Worm (Caenorhabditis elegans): ENCODE results near the gene T04A8.8.

T04A8.8 gene

ce11 chrIII:4721750-4722149 lies 28.0 kb downstream of the T04A8.8 start, which contains the start of gene acy-1 (continued):
- peak; percentile 54 for TF ChIP-seq K11D2.4 (GFP tag; IDR thresholded peaks at IDR 0.05)
- peak; percentile 45; the same call in 1 of the 2 replicates for TF ChIP-seq dox-1 (GFP tag; IDR thresholded peaks at IDR 0.05)

ce11 chrIII:4723922-4724321 lies 30.1 kb downstream of the T04A8.8 start:
- TF ChIP-seq lin-54 (GFP tag; optimal IDR thresholded peaks at IDR 0.05) = no peak
- TF ChIP-seq zfh-2 (GFP tag; conservative IDR thresholded peaks at IDR 0.05) = peak; percentile 54

- TF ChIP-seq somi-1 (GFP tag; optimal IDR thresholded peaks at IDR 0.05) = peak; percentile 17
- peak; percentile 21 for TF ChIP-seq K12H6.12 (tag; optimal IDR thresholded peaks at IDR 0.05)
- TF ChIP-seq ama-1 (optimal IDR thresholded peaks at IDR 0.05) = no peak
- TF ChIP-seq ama-1 (GFP tag; optimal IDR thresholded peaks at IDR 0.05) = no peak
- no peak for TF ChIP-seq lsy-27 (tag; optimal IDR thresholded peaks at IDR 0.05; ENCODE audit: borderline replicate concordance, insufficient read depth)
These were observed 37.6 kb downstream of the T04A8.8 start, which contains the start of gene F17C8.3 for ce11 chrIII:4731295-4731988. Gene F17C8.3, plus strand, starts transcription at chrIII:4731938.

ce11 chrIII:4734056-4734455 lies 40.3 kb downstream of the T04A8.8 start, which contains the start of gene F17C8.9:
Gene F17C8.9, plus strand, starts transcription at chrIII:4734356.
- TF ChIP-seq Y53G8AR.9 (GFP tag; conservative IDR thresholded peaks at IDR 0.05) = no peak
- no peak for TF ChIP-seq mes-4 (tag; optimal IDR thresholded peaks at IDR 0.05)
- TF ChIP-seq lin-35 (GFP tag; optimal IDR thresholded peaks at IDR 0.05) = no peak
- no peak for TF ChIP-seq lin-26 (GFP tag; IDR thresholded peaks at IDR 0.05)

ce11 chrIII:4735443-4735842 lies 41.6 kb downstream of the T04A8.8 start, which contains the start of gene F17C8.7:
Gene F17C8.7, plus strand, starts transcription at chrIII:4735743.
- TF ChIP-seq ztf-26 (tag; optimal IDR thresholded peaks at IDR 0.05) (no peak), fkh-3 (tag; optimal IDR thresholded peaks at IDR 0.05) (no peak), madf-8 (GFP tag; conservative IDR thresholded peaks at IDR 0.05) (no peak), nfyb-1 (GFP tag; IDR thresholded peaks at IDR 0.05) (no peak), F49E8.2 (tag; optimal IDR thresholded peaks at IDR 0.05; ENCODE audit: insufficient read depth) (no peak), die-1 (tag; optimal IDR thresholded peaks at IDR 0.05) (no peak), F57A8.1 (GFP tag; optimal IDR thresholded peaks at IDR 0.05) (no peak), egl-44 (GFP tag; IDR thresholded peaks at IDR 0.05) (no peak), let-526 (GFP tag; IDR thresholded peaks at IDR 0.05) (no peak), ceh-79 (tag; optimal IDR thresholded peaks at IDR 0.05) (no peak), zfh-2 (GFP tag; conservative IDR thresholded peaks at IDR 0.05) (no peak), bed-1 (GFP tag; IDR thresholded peaks at IDR 0.05) (no peak), pbrm-1 (GFP tag; IDR thresholded peaks at IDR 0.05) (no peak)

- no peak for TF ChIP-seq nfya-1 (tag; optimal IDR thresholded peaks at IDR 0.05; ENCODE audit: borderline replicate concordance, insufficient read depth)
- TF ChIP-seq dpl-1 (GFP tag; optimal IDR thresholded peaks at IDR 0.05) = no peak
- TF ChIP-seq rcor-1 (GFP tag; IDR thresholded peaks at IDR 0.05) = no peak
- TF ChIP-seq snpc-1.3 (tag; optimal IDR thresholded peaks at IDR 0.05; ENCODE audit: insufficient read depth) = no peak
- no peak for TF ChIP-seq unc-130 (GFP tag; optimal IDR thresholded peaks at IDR 0.05)
- no peak for TF ChIP-seq T07F8.4 (tag; optimal IDR thresholded peaks at IDR 0.05)
- no peak for TF ChIP-seq lsl-1 (GFP tag; optimal IDR thresholded peaks at IDR 0.05)
- TF ChIP-seq lir-1 (GFP tag; conservative IDR thresholded peaks at IDR 0.05) = no peak
- no peak for TF ChIP-seq bed-1 (GFP tag; IDR thresholded peaks at IDR 0.05)
- no peak for TF ChIP-seq ztf-6 (GFP tag; IDR thresholded peaks at IDR 0.05)
- TF ChIP-seq F23B12.7 (tag; optimal IDR thresholded peaks at IDR 0.05; ENCODE audit: insufficient read depth) = no peak
- no peak for TF ChIP-seq C17E4.6 (GFP tag; IDR thresholded peaks at IDR 0.05)
- no peak for TF ChIP-seq hlh-26 (GFP tag; conservative IDR thresholded peaks at IDR 0.05)
- no peak for TF ChIP-seq T26A5.8 (tag; optimal IDR thresholded peaks at IDR 0.05)
- TF ChIP-seq K11D2.4 (GFP tag; IDR thresholded peaks at IDR 0.05) = no peak
These were observed 46.2 kb downstream of the T04A8.8 start, which contains the start of gene ras-2 for ce11 chrIII:4739975-4740374. Gene ras-2, minus strand, starts transcription at chrIII:4740075.

Measured in whole organism, young adult.